Worm (Caenorhabditis elegans) whole organism, L4 larva: ENCODE data around the gene T07C4.3.

Source experiments
- D1046.2 ChIP-seq: fragments of 200-800 bp; sonication (Bioruptor generic); IDR thresholded peaks from 2 replicates; pipeline ENCODE4 v1.3.6; 2022; ENCODE audit warnings: missing genetic modification characterization, missing compliant biosample characterization
- F26F4.8 ChIP-seq: fragments of 200-800 bp; sonication (Bioruptor generic); conservative IDR thresholded peaks from 2 replicates; pipeline ENCODE4 v1.3.6; 2022; ENCODE audit warnings: missing genetic modification characterization, missing compliant biosample characterization
- F37D6.2 ChIP-seq: sonication (generic microtip); optimal IDR thresholded peaks from 2 replicates; lab custom pipeline; 2016; ENCODE audit warnings: mild to moderate bottlenecking, missing genetic modification characterization, missing compliant biosample characterization
- F44E2.7 ChIP-seq: fragments of 200-800 bp; sonication (Bioruptor generic); IDR thresholded peaks from 2 replicates; pipeline ENCODE4 v2.1.2; 2022; ENCODE audit warnings: missing genetic modification characterization, missing compliant biosample characterization
- T20F7.1 ChIP-seq: fragments of 200-800 bp; sonication (Bioruptor generic); optimal IDR thresholded peaks from 2 replicates; lab custom pipeline; 2018; ENCODE audit warnings: mild to moderate bottlenecking, missing genetic modification characterization, missing compliant biosample characterization
- ama-1 ChIP-seq: fragments of 150-350 bp; optimal IDR thresholded peaks from 2 replicates; lab custom pipeline; 2014; ENCODE audit warnings: inconsistent platforms, mixed read lengths
- ceh-44 ChIP-seq: fragments of 200-800 bp; sonication (Bioruptor generic); IDR thresholded peaks from 2 replicates; pipeline ENCODE4 v1.3.6; 2022; ENCODE audit warnings: missing genetic modification reagents, missing genetic modification characterization, missing compliant biosample characterization
- daf-16 ChIP-seq, 3 experiments: sonication (generic microtip); optimal IDR thresholded peaks; 2 replicates each; lab custom pipeline; 2016 to 2017; ENCODE audit warnings: missing genetic modification characterization in 3 of 3, missing genetic modification reagents in 3 of 3, mild to moderate bottlenecking in 2 of 3, missing compliant biosample characterization in 2 of 3, missing biosample characterization in 1 of 3, moderate library complexity in 1 of 3
- daf-8 ChIP-seq: fragments of 200-800 bp; sonication (Bioruptor generic); IDR thresholded peaks from 2 replicates; pipeline ENCODE4 v1.3.6; 2022; ENCODE audit warnings: missing genetic modification characterization, missing compliant biosample characterization
- dmd-6 ChIP-seq: fragments of 200-800 bp; sonication (Bioruptor generic); IDR thresholded peaks from 2 replicates; pipeline ENCODE4 v1.3.6; 2022; ENCODE audit warnings: missing genetic modification reagents, missing genetic modification characterization, missing compliant biosample characterization
- dve-1 ChIP-seq: sonication (generic microtip); optimal IDR thresholded peaks from 2 replicates; lab custom pipeline; 2017; ENCODE audit warnings: antibody characterized with exemption, mild to moderate bottlenecking, missing genetic modification characterization, missing compliant biosample characterization; ENCODE audit not compliant: insufficient read depth
- egl-43 ChIP-seq: fragments of 200-800 bp; sonication (Bioruptor generic); IDR thresholded peaks from 2 replicates; pipeline ENCODE4 v1.3.6; 2022; ENCODE audit warnings: missing genetic modification reagents, missing genetic modification characterization, missing compliant biosample characterization
- fkh-10 ChIP-seq: fragments of 150-350 bp; optimal IDR thresholded peaks from 2 replicates; lab custom pipeline; 2014; ENCODE audit warnings: missing biosample characterization, missing genetic modification reagents, missing genetic modification characterization
- hif-1 ChIP-seq, 2 experiments: sonication (generic microtip); optimal IDR thresholded peaks; 2 replicates each; lab custom pipeline; 2016 to 2017; ENCODE audit warnings: missing compliant biosample characterization in 2 of 2, missing genetic modification characterization in 2 of 2, missing genetic modification reagents in 2 of 2, missing genotype in 2 of 2, mild to moderate bottlenecking in 1 of 2
- hlh-11 ChIP-seq: fragments of 200-800 bp; sonication (Bioruptor generic); optimal IDR thresholded peaks from 2 replicates; lab custom pipeline; 2018; ENCODE audit warnings: mild to moderate bottlenecking, missing genetic modification characterization, missing compliant biosample characterization
- hlh-30 ChIP-seq: sonication (generic microtip); optimal IDR thresholded peaks from 2 replicates; lab custom pipeline; 2017; ENCODE audit warnings: antibody characterized with exemption, mild to moderate bottlenecking, missing genetic modification characterization, missing compliant biosample characterization; ENCODE audit not compliant: insufficient read depth
- jun-1 ChIP-seq: fragments of 150-350 bp; optimal IDR thresholded peaks from 2 replicates; lab custom pipeline; 2014; ENCODE audit warnings: missing biosample characterization, missing genetic modification reagents, missing genetic modification characterization
- lin-1 ChIP-seq: fragments of 200-800 bp; sonication (Bioruptor generic); IDR thresholded peaks from 2 replicates; pipeline ENCODE4 v1.3.6; 2022; ENCODE audit warnings: missing genetic modification reagents, missing genetic modification characterization, missing compliant biosample characterization
- lin-29 ChIP-seq: fragments of 200-800 bp; sonication (Bioruptor generic); IDR thresholded peaks from 2 replicates; pipeline ENCODE4 v1.3.6; 2022; ENCODE audit warnings: missing genetic modification reagents, missing genetic modification characterization, missing compliant biosample characterization
- lsy-2 ChIP-seq, 2 experiments: fragments of 150-350 bp in 1 of 2; sonication (generic microtip) in 1 of 2; optimal IDR thresholded peaks; 2 replicates each; lab custom pipeline; 2014 to 2017; ENCODE audit warnings: missing biosample characterization in 2 of 2, missing genetic modification characterization in 2 of 2
- mdl-1 ChIP-seq, 2 experiments: fragments of 150-350 bp in 1 of 2; sonication (generic microtip) in 1 of 2; optimal IDR thresholded peaks; 2 replicates each; lab custom pipeline; 2014 to 2017; ENCODE audit warnings: missing biosample characterization in 2 of 2, missing genetic modification characterization in 2 of 2
- mep-1 ChIP-seq: fragments of 150-350 bp; sonication (generic microtip); optimal IDR thresholded peaks from 3 replicates; lab custom pipeline; 2014; ENCODE audit warnings: missing biosample characterization, missing genetic modification characterization
- mes-2 ChIP-seq: sonication (generic microtip); optimal IDR thresholded peaks from 2 replicates; lab custom pipeline; 2016; ENCODE audit warnings: missing genotype, mild to moderate bottlenecking, missing genetic modification characterization, missing compliant biosample characterization; ENCODE audit not compliant: poor library complexity, severe bottlenecking
- mxl-3 ChIP-seq: fragments of 200-800 bp; sonication (Bioruptor generic); optimal IDR thresholded peaks from 2 replicates; lab custom pipeline; 2018; ENCODE audit warnings: mild to moderate bottlenecking, missing genetic modification characterization, missing compliant biosample characterization
- nhr-10 ChIP-seq: fragments of 150-350 bp; optimal IDR thresholded peaks from 2 replicates; lab custom pipeline; 2014; ENCODE audit warnings: missing biosample characterization, missing genetic modification characterization
- nhr-11 ChIP-seq: fragments of 150-350 bp; optimal IDR thresholded peaks from 2 replicates; lab custom pipeline; 2014; ENCODE audit warnings: missing biosample characterization, missing genetic modification characterization
- nhr-237 ChIP-seq: sonication (generic microtip); optimal IDR thresholded peaks from 2 replicates; lab custom pipeline; 2017; ENCODE audit warnings: missing biosample characterization, missing genetic modification characterization
- nhr-28 ChIP-seq: fragments of 150-350 bp; optimal IDR thresholded peaks from 2 replicates; lab custom pipeline; 2014; ENCODE audit warnings: missing biosample characterization, missing genetic modification characterization
- nhr-42 ChIP-seq: fragments of 200-800 bp; sonication (Bioruptor generic); IDR thresholded peaks from 2 replicates; pipeline ENCODE4 v1.3.6; 2022; ENCODE audit warnings: missing genetic modification characterization, missing compliant biosample characterization
- nhr-48 ChIP-seq: sonication (generic microtip); optimal IDR thresholded peaks from 2 replicates; lab custom pipeline; 2016; ENCODE audit warnings: mild to moderate bottlenecking, missing genetic modification characterization, missing compliant biosample characterization
- pha-4 ChIP-seq, 2 experiments: fragments of 150-350 bp in 1 of 2; fragments of 200-800 bp in 1 of 2; sonication (Bioruptor generic) in 1 of 2; IDR thresholded peaks in 1 of 2; optimal IDR thresholded peaks in 1 of 2; 2 replicates each; pipeline versions ENCODE4 v1.3.6 to Lab custom; 2014 to 2022; ENCODE audit warnings: missing genetic modification characterization in 2 of 2, missing genetic modification reagents in 2 of 2, missing biosample characterization in 1 of 2, missing compliant biosample characterization in 1 of 2
- pqm-1 ChIP-seq: sonication (generic microtip); optimal IDR thresholded peaks from 2 replicates; lab custom pipeline; 2017; ENCODE audit warnings: missing biosample characterization, missing genetic modification characterization
- sdz-12 ChIP-seq: fragments of 200-800 bp; sonication (Bioruptor generic); optimal IDR thresholded peaks from 2 replicates; lab custom pipeline; 2018; ENCODE audit warnings: mild to moderate bottlenecking, missing genetic modification characterization, missing compliant biosample characterization
- set-16 ChIP-seq: fragments of 200-800 bp; sonication (Bioruptor generic); IDR thresholded peaks from 2 replicates; pipeline ENCODE4 v1.3.6; 2022; ENCODE audit warnings: missing genetic modification reagents, missing genetic modification characterization, missing compliant biosample characterization
- unc-39 ChIP-seq: sonication (generic microtip); optimal IDR thresholded peaks from 2 replicates; lab custom pipeline; 2017; ENCODE audit warnings: missing biosample characterization, missing genetic modification characterization
- zfp-2 ChIP-seq: sonication (generic microtip); optimal IDR thresholded peaks from 2 replicates; lab custom pipeline; 2016; ENCODE audit warnings: mild to moderate bottlenecking, missing genetic modification characterization, missing compliant biosample characterization
- zfp-3 ChIP-seq: fragments of 200-800 bp; sonication (Bioruptor generic); conservative IDR thresholded peaks from 2 replicates; pipeline ENCODE4 v1.3.6; 2022; ENCODE audit warnings: missing genetic modification reagents, missing genetic modification characterization, missing compliant biosample characterization
- zip-2 ChIP-seq: fragments of 150-350 bp; optimal IDR thresholded peaks from 2 replicates; lab custom pipeline; 2014; ENCODE audit warnings: missing biosample characterization, missing genetic modification characterization
- ztf-7 ChIP-seq: fragments of 150-350 bp; optimal IDR thresholded peaks from 2 replicates; lab custom pipeline; 2014; ENCODE audit warnings: missing biosample characterization, missing genetic modification characterization

Gene T07C4.3

DNA sequence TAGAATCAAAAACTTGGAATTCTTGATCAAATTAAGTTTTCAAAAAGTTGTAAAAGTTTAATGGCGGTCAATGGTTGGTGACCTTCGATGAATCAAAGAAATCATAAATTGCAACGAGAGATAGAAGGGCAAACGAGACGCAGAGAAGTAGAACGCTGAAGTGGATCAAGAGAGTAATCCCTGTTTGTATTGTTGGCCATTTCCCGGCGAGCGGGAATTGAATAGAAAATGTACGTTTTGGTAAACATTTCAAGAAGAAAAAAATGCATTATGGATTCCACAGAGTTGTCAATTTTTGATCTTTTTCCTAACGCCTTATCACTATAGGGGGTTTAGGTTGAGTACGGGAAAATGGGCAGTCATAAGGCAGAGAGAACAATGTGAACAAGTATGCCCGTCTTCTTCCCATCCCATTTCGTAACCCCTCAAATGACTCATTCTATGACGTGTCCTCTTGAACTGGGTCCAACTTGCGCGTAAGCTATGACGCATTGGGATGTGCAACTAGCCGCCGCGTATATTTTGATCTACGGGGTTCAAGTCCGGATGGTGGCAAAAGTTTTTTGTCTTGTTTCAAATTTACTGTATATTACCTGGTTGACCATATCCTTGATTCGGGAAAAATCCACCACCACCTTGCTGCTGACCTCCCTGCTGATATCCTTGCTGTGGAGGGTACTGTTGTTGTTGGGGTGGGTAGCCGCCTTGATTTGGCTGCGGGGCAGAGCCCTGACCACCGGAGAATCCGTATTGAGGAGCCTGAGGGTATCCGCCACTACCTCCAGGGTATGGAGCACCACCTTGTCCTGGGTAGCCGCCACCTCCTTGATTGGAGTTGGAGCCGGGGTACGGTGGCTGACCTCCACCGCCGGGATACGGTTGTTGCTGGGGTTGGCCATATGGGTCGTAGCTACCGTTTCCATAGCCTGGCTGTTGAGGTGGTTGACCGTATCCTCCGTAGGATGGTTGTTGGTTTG lies 23.1 kb upstream of the T07C4.3 start (continued):
- TF ChIP-seq hlh-30 (tag; lab: Kevin White, UChicago): peak; percentile 32
- TF ChIP-seq ceh-44: no peak
- no peak for TF ChIP-seq unc-39 (tag; lab: Kevin White, UChicago)
- TF ChIP-seq T20F7.1 (GFP tag; lab: Kevin White, UChicago): no peak

DNA sequence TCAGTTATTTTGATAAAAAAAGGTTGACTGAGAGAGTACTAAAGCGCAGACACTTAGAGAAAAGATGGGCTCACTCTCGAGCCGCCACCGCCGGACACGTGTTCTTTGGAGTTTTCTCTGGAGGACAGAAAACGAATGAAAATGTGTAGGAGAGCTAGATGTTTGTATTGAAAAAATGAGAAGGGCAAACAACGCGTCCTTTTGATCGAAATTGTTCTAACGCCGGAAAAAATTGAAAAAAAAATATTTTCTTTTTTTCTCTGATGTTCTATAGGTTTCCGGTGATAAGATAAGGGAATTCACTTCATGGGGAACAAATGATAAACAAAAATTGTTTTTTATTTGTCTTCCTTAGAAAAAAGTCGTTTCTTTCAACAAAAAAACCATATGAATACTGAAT lies 22.1 kb upstream of the T07C4.3 start:
- no peak for TF ChIP-seq egl-43 (GFP tag; lab: Robert Waterston, UW)
- peak; percentile 63 for TF ChIP-seq dve-1
- peak in 1 of 2 experiments; percentile 46 for TF ChIP-seq hif-1 (tag; optimal IDR thresholded peaks at IDR 0.05; lab: Kevin White, UChicago)
- peak in 1 of 2 experiments; percentile 61 for TF ChIP-seq daf-16 (GFP tag; optimal IDR thresholded peaks at IDR 0.05; lab: Kevin White, UChicago)
- peak; percentile 87 for TF ChIP-seq daf-16 (tag; optimal IDR thresholded peaks at IDR 0.05; lab: Kevin White, UChicago)
- peak; percentile 37 for TF ChIP-seq mep-1
- peak; percentile 23 for TF ChIP-seq pqm-1 (tag; lab: Kevin White, UChicago)
- TF ChIP-seq ztf-7 (tag; lab: Kevin White, UChicago): no peak
- 0 out of 2 replicates have a peak, but pooled peaks have one; percentile 7 for TF ChIP-seq lin-1
- TF ChIP-seq hlh-11 (tag; lab: Kevin White, UChicago): peak; percentile 62
- no peak for TF ChIP-seq zfp-3 (GFP tag; lab: Robert Waterston, UW)
- TF ChIP-seq lsy-2 (tag; optimal IDR thresholded peaks at IDR 0.05; lab: Kevin White, UChicago): peak in 1 of 2 experiments; percentile 12
- no peak for TF ChIP-seq unc-39 (tag; lab: Kevin White, UChicago)
- peak; percentile 44 for TF ChIP-seq mxl-3 (GFP tag; lab: Kevin White, UChicago)
- TF ChIP-seq mdl-1 (tag; optimal IDR thresholded peaks at IDR 0.05; lab: Kevin White, UChicago): peak in 1 of 2 experiments; percentile 25
- peak; percentile 56 for TF ChIP-seq dmd-6 (GFP tag; lab: Robert Waterston, UW)
- no peak for TF ChIP-seq D1046.2
- TF ChIP-seq hlh-30 (tag; lab: Kevin White, UChicago): peak; percentile 52
- TF ChIP-seq nhr-42 (GFP tag; lab: Robert Waterston, UW): no peak
- TF ChIP-seq nhr-28 (tag; lab: Kevin White, UChicago): peak; percentile 62
- TF ChIP-seq, all 104 proteins: peak for 13

DNA sequence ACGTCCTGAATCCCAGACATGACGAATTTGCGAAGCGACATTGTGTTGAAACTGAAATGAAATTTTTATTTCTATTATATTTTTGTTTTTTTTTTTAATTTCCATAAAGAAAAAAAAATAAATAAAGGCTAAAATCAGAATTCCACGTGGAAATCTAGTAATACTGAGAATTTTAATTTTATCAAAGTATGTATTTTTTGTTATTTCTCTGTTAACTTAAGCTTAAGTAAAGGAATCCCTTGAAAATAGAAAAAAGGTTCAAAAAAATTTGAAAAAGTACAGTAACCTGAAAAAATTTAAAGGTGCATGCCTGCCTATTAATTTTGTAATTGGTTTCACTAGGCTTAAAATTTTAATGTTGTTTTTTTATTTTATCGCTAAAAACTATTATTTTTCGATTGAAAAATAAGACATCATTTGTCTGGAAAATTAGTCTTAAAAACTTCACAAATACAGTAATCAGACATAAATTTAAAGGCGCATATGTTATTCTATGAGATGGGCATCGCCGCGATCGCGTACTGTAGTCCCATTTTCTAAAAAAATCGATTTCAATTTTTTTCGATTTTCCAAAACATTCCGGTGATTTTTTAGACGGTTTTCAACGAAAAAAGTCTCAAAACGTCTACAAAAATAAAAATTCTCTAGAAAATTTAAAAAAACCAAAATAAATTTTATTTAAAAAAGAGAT lies 21.4 kb upstream of the T07C4.3 start, which contains the start of gene nex-2:
Gene nex-2, minus strand, starts transcription at position 51 of the 691 bp plus-strand sequence.
- TF ChIP-seq F37D6.2 (tag; lab: Kevin White, UChicago) (no peak), jun-1 (tag; lab: Kevin White, UChicago) (no peak), pha-4 (GFP tag; IDR thresholded peaks at IDR 0.05; lab: Robert Waterston, UW) (no peak), pha-4 (tag; optimal IDR thresholded peaks at IDR 0.05; lab: Kevin White, UChicago) (no peak), nhr-48 (tag; lab: Kevin White, UChicago) (no peak), lin-1 (no peak), zfp-2 (tag; lab: Kevin White, UChicago) (no peak), F26F4.8 (GFP tag; lab: Robert Waterston, UW) (no peak), hif-1 (tag; optimal IDR thresholded peaks at IDR 0.05; lab: Kevin White, UChicago) (no peak), sdz-12 (no peak), dve-1 (no peak), mxl-3 (GFP tag; lab: Kevin White, UChicago) (no peak), nhr-11 (tag; lab: Kevin White, UChicago) (no peak)

DNA sequence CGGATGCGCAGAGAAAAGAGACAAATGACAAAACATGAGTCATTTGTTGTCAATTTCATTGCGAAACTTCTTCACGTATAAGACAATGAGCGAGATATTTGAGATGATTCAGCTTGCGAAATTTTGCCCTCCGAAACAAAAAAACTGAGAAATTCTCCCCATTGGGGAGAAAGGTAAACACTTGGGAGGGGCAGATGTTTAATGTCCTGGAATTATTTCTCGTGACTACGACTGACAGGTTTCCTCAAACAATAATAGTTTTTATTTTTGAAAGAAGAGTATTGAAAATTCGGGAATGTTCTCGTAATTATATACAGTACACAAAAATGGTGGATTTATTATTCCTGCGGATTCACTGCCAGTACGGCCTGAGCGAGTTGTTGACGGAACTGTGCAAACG lies 20.7 kb upstream of the T07C4.3 start:
- TF ChIP-seq lin-29 (GFP tag; lab: Robert Waterston, UW) (no peak), mes-2 (tag; lab: Kevin White, UChicago) (no peak), zip-2 (no peak), hif-1 (tag; optimal IDR thresholded peaks at IDR 0.05; lab: Kevin White, UChicago) (peak in 1 of 2 experiments; percentile 25), nhr-10 (no peak), daf-16 (GFP tag; optimal IDR thresholded peaks at IDR 0.05; lab: Kevin White, UChicago) (no peak), daf-16 (tag; optimal IDR thresholded peaks at IDR 0.05; lab: Kevin White, UChicago) (peak; percentile 59), dmd-6 (GFP tag; lab: Robert Waterston, UW) (no peak), hlh-11 (tag; lab: Kevin White, UChicago) (peak; percentile 29), mep-1 (peak; percentile 1), ama-1 (lab: Kevin White, UChicago) (peak; percentile 42), daf-8 (GFP tag; lab: Robert Waterston, UW) (no peak), nhr-237 (tag; lab: Kevin White, UChicago) (no peak), sdz-12 (no peak), pqm-1 (tag; lab: Kevin White, UChicago) (no peak), fkh-10 (no peak), dve-1 (peak; percentile 26), set-16 (GFP tag; lab: Robert Waterston, UW) (no peak), F44E2.7 (GFP tag; lab: Robert Waterston, UW) (no peak)
